Fruit fly (Drosophila melanogaster): Measurements from ENCODE around the gene CG8086.

CG8086 gene

dm6 chr2L:8299194-8299811 lies 42.0 kb upstream of the CG8086 start:
- TF ChIP-seq CG14655 (GFP tag; optimal IDR thresholded peaks at IDR 0.05) = no peak
- peak; percentile 81 for TF ChIP-seq EcR (GFP tag; optimal IDR thresholded peaks at IDR 0.05)
- TF ChIP-seq CG10348 (GFP tag; IDR thresholded peaks at IDR 0.05) = no peak
- peak; percentile 95 for TF ChIP-seq CG15710 (tag; optimal IDR thresholded peaks at IDR 0.05)
- TF ChIP-seq CG8301 (tag; optimal IDR thresholded peaks at IDR 0.05) = peak; percentile 74
- TF ChIP-seq Pif1A (GFP tag; optimal IDR thresholded peaks at IDR 0.05) = peak; percentile 82
- peak; percentile 47 for TF ChIP-seq Ets98B (GFP tag; IDR thresholded peaks at IDR 0.05)
- TF ChIP-seq CG34367 (tag; optimal IDR thresholded peaks at IDR 0.05) = peak; percentile 75
- peak; percentile 97 for TF ChIP-seq CG13204 (GFP tag; optimal IDR thresholded peaks at IDR 0.05)
- TF ChIP-seq rn (GFP tag; IDR thresholded peaks at IDR 0.05) = peak; percentile 40; the same call in 1 of the 2 replicates
- TF ChIP-seq CG12605 (GFP tag; IDR thresholded peaks at IDR 0.05) = peak; percentile 64; the same call in 1 of the 2 replicates
- TF ChIP-seq Pif1B (GFP tag; optimal IDR thresholded peaks at IDR 0.05) = peak; percentile 92
- peak; percentile 85 for TF ChIP-seq gl (tag; optimal IDR thresholded peaks at IDR 0.05)
- TF ChIP-seq CG4496 (GFP tag; IDR thresholded peaks at IDR 0.05) = peak; percentile 69; the same call in 2 of the 3 replicates
- TF ChIP-seq CG8159 (tag; optimal IDR thresholded peaks at IDR 0.05) = peak; percentile 93
- TF ChIP-seq Snoo (tag; optimal IDR thresholded peaks at IDR 0.05) = peak; percentile 86
- peak; percentile 85 for TF ChIP-seq CG9948 (tag; optimal IDR thresholded peaks at IDR 0.05)
- peak; percentile 92 for TF ChIP-seq CG17806 (tag; optimal IDR thresholded peaks at IDR 0.05)
- peak; percentile 71 for TF ChIP-seq fd96Ca (GFP tag; IDR thresholded peaks at IDR 0.05)
- peak; percentile 51 for TF ChIP-seq D1 (tag; optimal IDR thresholded peaks at IDR 0.05)
- no peak for TF ChIP-seq CG32121 (GFP tag; IDR thresholded peaks at IDR 0.05)

DNA sequence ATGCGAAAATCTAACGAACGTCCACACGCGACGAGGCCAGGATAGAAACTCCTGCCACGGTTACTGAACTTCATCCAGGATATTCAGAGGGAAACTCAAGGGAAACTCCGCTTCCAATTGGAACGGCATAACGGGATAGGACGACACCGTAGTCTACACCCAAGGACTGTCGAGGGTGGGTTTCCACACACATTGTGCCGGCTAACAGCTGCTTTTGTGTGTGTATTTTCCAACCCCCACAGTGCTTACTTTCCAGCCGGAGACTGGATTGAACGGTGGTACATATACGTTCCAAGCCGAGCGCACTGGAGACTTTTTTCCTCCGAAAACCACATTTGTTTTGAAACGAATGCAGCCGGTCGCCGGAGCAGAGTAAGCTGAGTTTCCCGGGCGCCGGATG lies 39.8 kb upstream of the CG8086 start:
- TF ChIP-seq CG14655 (GFP tag; optimal IDR thresholded peaks at IDR 0.05) = no peak
- TF ChIP-seq Ets98B (GFP tag; IDR thresholded peaks at IDR 0.05) = no peak
- TF ChIP-seq CG9948 (tag; optimal IDR thresholded peaks at IDR 0.05) = no peak
- no peak for TF ChIP-seq D1 (tag; optimal IDR thresholded peaks at IDR 0.05)
- TF ChIP-seq CG15710 (tag; optimal IDR thresholded peaks at IDR 0.05) = no peak
- TF ChIP-seq CG34367 (tag; optimal IDR thresholded peaks at IDR 0.05) = no peak
- TF ChIP-seq CG17806 (tag; optimal IDR thresholded peaks at IDR 0.05) = no peak
- TF ChIP-seq Pif1B (GFP tag; optimal IDR thresholded peaks at IDR 0.05) = no peak
- no peak for TF ChIP-seq Snoo (tag; optimal IDR thresholded peaks at IDR 0.05)
- TF ChIP-seq CG8301 (tag; optimal IDR thresholded peaks at IDR 0.05) = no peak
- TF ChIP-seq CG10348 (GFP tag; IDR thresholded peaks at IDR 0.05) = no peak
- no peak for TF ChIP-seq CG4496 (GFP tag; IDR thresholded peaks at IDR 0.05)
- no peak for TF ChIP-seq CG8159 (tag; optimal IDR thresholded peaks at IDR 0.05)
- no peak for TF ChIP-seq Pif1A (GFP tag; optimal IDR thresholded peaks at IDR 0.05)
- no peak for TF ChIP-seq CG13204 (GFP tag; optimal IDR thresholded peaks at IDR 0.05)
- no peak for TF ChIP-seq CG12605 (GFP tag; IDR thresholded peaks at IDR 0.05)
- no peak for TF ChIP-seq CG32121 (GFP tag; IDR thresholded peaks at IDR 0.05)
- TF ChIP-seq fd96Ca (GFP tag; IDR thresholded peaks at IDR 0.05) = no peak

DNA sequence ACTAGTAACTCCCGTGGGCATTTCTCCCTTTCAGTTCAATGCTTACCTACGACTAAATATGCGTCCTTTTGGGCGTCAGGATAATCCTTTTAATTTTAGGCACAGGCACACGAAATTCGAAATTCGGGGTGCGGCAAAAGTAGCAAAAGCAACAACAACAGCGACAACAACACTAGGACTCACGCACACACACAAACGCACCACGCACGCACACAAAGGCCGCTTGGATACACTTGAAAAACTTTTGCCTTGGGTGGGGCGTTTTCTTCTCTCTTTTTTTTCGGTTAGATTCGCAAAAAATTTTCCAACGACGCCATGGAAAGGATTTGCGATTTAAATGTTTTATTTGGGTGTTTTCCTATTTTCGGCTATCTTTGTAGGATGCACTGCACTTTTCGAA lies 39.1 kb upstream of the CG8086 start:
- TF ChIP-seq CG8159 (tag; optimal IDR thresholded peaks at IDR 0.05) = no peak
- TF ChIP-seq CG32121 (GFP tag; IDR thresholded peaks at IDR 0.05) = no peak
- no peak for TF ChIP-seq CG10348 (GFP tag; IDR thresholded peaks at IDR 0.05)
- no peak for TF ChIP-seq EcR (GFP tag; optimal IDR thresholded peaks at IDR 0.05)
- no peak for TF ChIP-seq CG4496 (GFP tag; IDR thresholded peaks at IDR 0.05)
- no peak for TF ChIP-seq Pif1A (GFP tag; optimal IDR thresholded peaks at IDR 0.05)
- TF ChIP-seq gl (tag; optimal IDR thresholded peaks at IDR 0.05) = no peak

DNA sequence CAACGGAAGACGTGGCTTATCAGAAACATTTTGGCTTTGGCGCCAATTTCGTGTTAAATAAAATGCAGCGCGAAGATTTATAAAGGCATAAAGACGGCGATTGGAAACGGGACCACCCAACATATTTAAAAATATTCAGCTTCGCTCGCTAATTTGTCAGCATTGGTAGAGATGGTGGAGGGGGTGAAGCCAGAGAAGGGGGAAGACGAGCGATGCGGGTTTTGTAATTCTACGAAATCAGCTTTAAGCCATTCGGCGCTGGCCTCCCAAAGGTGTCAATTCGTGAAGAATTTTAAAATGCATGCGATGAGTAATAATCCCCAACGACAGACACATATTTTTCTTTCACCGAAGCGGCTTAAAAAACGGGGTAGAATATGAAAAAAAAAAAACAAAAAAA lies 36.7 kb upstream of the CG8086 start:
- TF ChIP-seq gl (tag; optimal IDR thresholded peaks at IDR 0.05) (no peak), CG13204 (GFP tag; optimal IDR thresholded peaks at IDR 0.05) (no peak), CG15710 (tag; optimal IDR thresholded peaks at IDR 0.05) (no peak), CG34367 (tag; optimal IDR thresholded peaks at IDR 0.05) (no peak), rn (GFP tag; IDR thresholded peaks at IDR 0.05) (no peak), CG12605 (GFP tag; IDR thresholded peaks at IDR 0.05) (no peak), Pif1B (GFP tag; optimal IDR thresholded peaks at IDR 0.05) (no peak), CG9948 (tag; optimal IDR thresholded peaks at IDR 0.05) (no peak), EcR (GFP tag; optimal IDR thresholded peaks at IDR 0.05) (no peak), CG14655 (GFP tag; optimal IDR thresholded peaks at IDR 0.05) (no peak), Ets98B (GFP tag; IDR thresholded peaks at IDR 0.05) (no peak), CG17806 (tag; optimal IDR thresholded peaks at IDR 0.05) (no peak), CG32121 (GFP tag; IDR thresholded peaks at IDR 0.05) (no peak), fd96Ca (GFP tag; IDR thresholded peaks at IDR 0.05) (no peak), Snoo (tag; optimal IDR thresholded peaks at IDR 0.05) (no peak)

dm6 chr2L:8293449-8293848 lies 36.1 kb upstream of the CG8086 start:
- TF ChIP-seq Snoo (tag; optimal IDR thresholded peaks at IDR 0.05) (peak; percentile 37), CG8159 (tag; optimal IDR thresholded peaks at IDR 0.05) (peak; percentile 8), CG9948 (tag; optimal IDR thresholded peaks at IDR 0.05) (no peak), Pif1A (GFP tag; optimal IDR thresholded peaks at IDR 0.05) (peak; percentile 21), CG13204 (GFP tag; optimal IDR thresholded peaks at IDR 0.05) (no peak), CG17806 (tag; optimal IDR thresholded peaks at IDR 0.05) (no peak)

- TF ChIP-seq Ets98B (GFP tag; IDR thresholded peaks at IDR 0.05) (peak; percentile 95), CG9948 (tag; optimal IDR thresholded peaks at IDR 0.05) (peak; percentile 53), CG15710 (tag; optimal IDR thresholded peaks at IDR 0.05) (peak; percentile 50), CG10348 (GFP tag; IDR thresholded peaks at IDR 0.05) (no peak), gl (tag; optimal IDR thresholded peaks at IDR 0.05) (no peak), Pif1A (GFP tag; optimal IDR thresholded peaks at IDR 0.05) (peak; percentile 83), CG8159 (tag; optimal IDR thresholded peaks at IDR 0.05) (peak; percentile 66), rn (GFP tag; IDR thresholded peaks at IDR 0.05) (peak; percentile 81), CG17806 (tag; optimal IDR thresholded peaks at IDR 0.05) (peak; percentile 62), CG14655 (GFP tag; optimal IDR thresholded peaks at IDR 0.05) (peak; percentile 74), D1 (tag; optimal IDR thresholded peaks at IDR 0.05) (no peak), CG13204 (GFP tag; optimal IDR thresholded peaks at IDR 0.05) (peak; percentile 85), CG34367 (tag; optimal IDR thresholded peaks at IDR 0.05) (peak; percentile 43), CG32121 (GFP tag; IDR thresholded peaks at IDR 0.05) (peak; percentile 89), CG12605 (GFP tag; IDR thresholded peaks at IDR 0.05) (peak; percentile 87), CG4496 (GFP tag; IDR thresholded peaks at IDR 0.05) (peak; percentile 91), EcR (GFP tag; optimal IDR thresholded peaks at IDR 0.05) (peak; percentile 56), CG8301 (tag; optimal IDR thresholded peaks at IDR 0.05) (peak; percentile 81), fd96Ca (GFP tag; IDR thresholded peaks at IDR 0.05) (peak; percentile 65), Snoo (tag; optimal IDR thresholded peaks at IDR 0.05) (peak; percentile 48), Pif1B (GFP tag; optimal IDR thresholded peaks at IDR 0.05) (peak; percentile 64)
These were observed 35.0 kb upstream of the CG8086 start for dm6 chr2L:8292159-8292887.
